Fruit fly (Drosophila melanogaster): Measurements from ENCODE around the gene eIF1A.

The eIF1A gene

DNA sequence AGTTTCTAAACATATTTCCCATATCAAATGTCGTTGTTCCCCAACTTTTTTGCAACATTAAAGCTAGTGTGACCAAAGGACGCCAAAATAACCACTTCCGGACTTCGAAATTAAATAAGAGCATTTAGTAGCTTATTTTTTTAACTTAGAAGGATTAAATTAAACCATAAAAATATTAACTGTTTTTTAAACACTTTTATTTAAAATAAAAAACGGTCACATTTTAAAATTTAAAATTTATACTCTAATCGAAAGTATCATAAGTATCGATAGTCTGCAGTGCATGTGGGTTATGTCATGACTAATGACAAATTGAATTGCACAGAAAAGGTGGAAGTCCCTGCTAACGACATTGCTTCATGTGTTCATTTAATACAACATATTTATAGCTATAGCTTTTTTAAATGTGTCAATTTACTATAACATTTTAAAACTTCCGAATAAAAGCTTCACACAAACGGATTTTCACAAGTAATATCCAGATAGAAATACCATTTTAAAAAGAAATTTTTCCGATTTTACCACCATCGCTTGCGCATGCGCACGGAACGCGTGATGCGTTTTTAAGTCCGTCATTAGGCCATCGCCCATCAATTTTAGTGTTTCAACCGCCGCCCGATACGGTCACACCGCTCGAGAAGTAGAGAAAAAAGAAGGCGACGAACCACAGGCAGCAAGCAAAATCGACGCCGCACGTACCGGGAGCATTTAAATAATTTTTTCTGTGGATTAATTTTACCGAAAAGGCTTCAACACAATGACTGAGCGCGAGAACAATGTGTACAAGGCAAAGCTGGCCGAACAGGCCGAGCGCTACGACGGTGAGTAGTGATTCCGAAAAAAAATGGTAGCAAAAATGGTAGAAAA lies 32.1 kb upstream of the eIF1A start, which contains the start of the genes CG7156 and 14-3-3epsilon (continued):
- TF ChIP-seq psq (GFP tag; optimal IDR thresholded peaks at IDR 0.05) (no peak), fd102C (GFP tag; optimal IDR thresholded peaks at IDR 0.05) (no peak), CG11085 (GFP tag; IDR thresholded peaks at IDR 0.05) (no peak), CG12942 (GFP tag; optimal IDR thresholded peaks at IDR 0.05) (peak; percentile 16), CG7357 (GFP tag; IDR thresholded peaks at IDR 0.05) (no peak), Atf-2 (GFP tag; optimal IDR thresholded peaks at IDR 0.05) (no peak), hth (optimal IDR thresholded peaks at IDR 0.05) (no peak), pb (GFP tag; optimal IDR thresholded peaks at IDR 0.05) (no peak), Rfx (GFP tag; IDR thresholded peaks at IDR 0.05) (peak; percentile 38), sd (tag; optimal IDR thresholded peaks at IDR 0.05) (no peak), rib (GFP tag; IDR thresholded peaks at IDR 0.05) (no peak), CG8765 (GFP tag; IDR thresholded peaks at IDR 0.05) (no peak), toy (GFP tag; IDR thresholded peaks at IDR 0.05) (no peak), CG9609 (GFP tag; optimal IDR thresholded peaks at IDR 0.05) (no peak), p53 (GFP tag; optimal IDR thresholded peaks at IDR 0.05) (peak; percentile 57), Hmr (GFP tag; optimal IDR thresholded peaks at IDR 0.05) (peak; percentile 46), H2.0 (GFP tag; IDR thresholded peaks at IDR 0.05) (0 out of 2 replicates have a peak, but pooled peaks have one; percentile 24), Side (GFP tag; optimal IDR thresholded peaks at IDR 0.05) (no peak), Bteb2 (GFP tag; optimal IDR thresholded peaks at IDR 0.05) (no peak), CG14667 (GFP tag; IDR thresholded peaks at IDR 0.05) (no peak), Hey (tag; optimal IDR thresholded peaks at IDR 0.05) (no peak), B-H1 (GFP tag; IDR thresholded peaks at IDR 0.05) (no peak; the same call in 2 of the 3 replicates), CG13287 (GFP tag; IDR thresholded peaks at IDR 0.05; ENCODE audit: partially characterized antibody) (peak; percentile 59), mam (GFP tag; optimal IDR thresholded peaks at IDR 0.05) (no peak), disco-r (GFP tag; optimal IDR thresholded peaks at IDR 0.05) (no peak), stc (GFP tag; IDR thresholded peaks at IDR 0.05) (no peak), CG16815 (GFP tag; optimal IDR thresholded peaks at IDR 0.05) (peak; percentile 9), CG9437 (GFP tag; optimal IDR thresholded peaks at IDR 0.05) (peak; percentile 8), eve (GFP tag; optimal IDR thresholded peaks at IDR 0.05) (no peak), CG8478 (optimal IDR thresholded peaks at IDR 0.05) (peak; percentile 91), prd (optimal IDR thresholded peaks at IDR 0.05) (no peak), prd (GFP tag; IDR thresholded peaks at IDR 0.05) (peak; percentile 50; the same call in 1 of the 3 replicates), CG15601 (tag; optimal IDR thresholded peaks at IDR 0.05) (peak; percentile 71), CG31388 (GFP tag; optimal IDR thresholded peaks at IDR 0.05) (no peak), onecut (GFP tag; IDR thresholded peaks at IDR 0.05) (peak; percentile 25; the same call in 1 of the 2 replicates), crc (GFP tag; optimal IDR thresholded peaks at IDR 0.05) (no peak), Dip2 (GFP tag; IDR thresholded peaks at IDR 0.05) (no peak), sc (optimal IDR thresholded peaks at IDR 0.05) (no peak), sc (GFP tag; optimal IDR thresholded peaks at IDR 0.05) (no peak), D19B (GFP tag; optimal IDR thresholded peaks at IDR 0.05) (no peak), CG13424 (tag; optimal IDR thresholded peaks at IDR 0.05) (peak; percentile 26), CG3995 (GFP tag; optimal IDR thresholded peaks at IDR 0.05) (no peak), Adf1 (GFP tag; IDR thresholded peaks at IDR 0.05) (peak; percentile 41; the same call in 1 of the 2 replicates), CG11696 (GFP tag; IDR thresholded peaks at IDR 0.05) (no peak), Nf-YB (GFP tag; optimal IDR thresholded peaks at IDR 0.05) (peak; percentile 19), Fer2 (tag; optimal IDR thresholded peaks at IDR 0.05) (no peak), HmgD (GFP tag; optimal IDR thresholded peaks at IDR 0.05) (no peak), unc-4 (GFP tag; IDR thresholded peaks at IDR 0.05; ENCODE audit: partially characterized antibody) (peak; percentile 45; the same call in 1 of the 2 replicates), Max (GFP tag; optimal IDR thresholded peaks at IDR 0.05) (peak; percentile 47), gsb-n (tag; optimal IDR thresholded peaks at IDR 0.05) (peak; percentile 37), CG2129 (GFP tag; IDR thresholded peaks at IDR 0.05; ENCODE audit: partially characterized antibody) (no peak)
